Worm (Caenorhabditis elegans): ENCODE data around the gene kin-9.

- no peak for TF ChIP-seq nhr-76 (tag; optimal IDR thresholded peaks at IDR 0.05)
- TF ChIP-seq elt-3 (tag; optimal IDR thresholded peaks at IDR 0.05): no peak
Measured at ce11 chrX:8418382-8418781, 14.1 kb upstream of the kin-9 start, which contains the start of gene spp-13.
